Fruit fly (Drosophila melanogaster) whole organism, embryonic: ENCODE results near the gene CG14442.
A peak's percentile ranks its signal among the peaks of the same experiment; 100 is the strongest.

ENCODE experiments used
- B-H2 ChIP-seq: fragments of 200-800 bp; sonication (Bioruptor generic); optimal IDR thresholded peaks from 2 replicates; lab custom pipeline; 2018; ENCODE audit warnings: missing biosample characterization, mild to moderate bottlenecking, missing genetic modification characterization
- CG10366 ChIP-seq: fragments of 200-800 bp; sonication (Bioruptor generic); IDR thresholded peaks from 2 replicates; pipeline ENCODE4 v1.3.6; 2022; ENCODE audit warnings: missing biosample characterization, missing genetic modification characterization
- CG11504 ChIP-seq: fragments of 200-800 bp; sonication (Bioruptor generic); optimal IDR thresholded peaks from 3 replicates; lab custom pipeline; 2019; ENCODE audit warnings: missing biosample characterization, mild to moderate bottlenecking, missing genetic modification characterization, moderate library complexity
- CG12299 ChIP-seq: fragments of 200-800 bp; sonication (Bioruptor generic); optimal IDR thresholded peaks from 2 replicates; lab custom pipeline; 2018; ENCODE audit warnings: missing biosample characterization, mild to moderate bottlenecking, missing genetic modification characterization
- CG1233 ChIP-seq: fragments of 200-800 bp; sonication (Bioruptor generic); optimal IDR thresholded peaks from 4 replicates; lab custom pipeline; 2018; ENCODE audit warnings: missing biosample characterization, mild to moderate bottlenecking, missing genetic modification characterization
- CG15514 ChIP-seq: fragments of 200-800 bp; sonication (Bioruptor generic); optimal IDR thresholded peaks from 3 replicates; lab custom pipeline; 2017; ENCODE audit warnings: missing biosample characterization, missing genetic modification characterization, mild to moderate bottlenecking, moderate library complexity, missing genetic modification reagents
- CG15696 ChIP-seq: fragments of 200-800 bp; sonication (Bioruptor generic); optimal IDR thresholded peaks from 2 replicates; lab custom pipeline; 2019; ENCODE audit warnings: missing biosample characterization, mild to moderate bottlenecking, missing genetic modification characterization, moderate library complexity
- CG17359 ChIP-seq: fragments of 200-800 bp; sonication (Bioruptor generic); optimal IDR thresholded peaks from 3 replicates; lab custom pipeline; 2018; ENCODE audit warnings: missing biosample characterization, mild to moderate bottlenecking, missing genetic modification characterization, moderate library complexity
- CG2116 ChIP-seq: fragments of 200-800 bp; sonication (Bioruptor generic); optimal IDR thresholded peaks from 3 replicates; lab custom pipeline; 2018; ENCODE audit warnings: missing biosample characterization, mild to moderate bottlenecking, missing genetic modification characterization
- CG2199 ChIP-seq: fragments of 200-800 bp; sonication (Bioruptor generic); IDR thresholded peaks from 3 replicates; pipeline ENCODE4 v1.3.6; 2022; ENCODE audit warnings: missing biosample characterization, missing genetic modification characterization
- CG33213 ChIP-seq: fragments of 200-800 bp; sonication (Bioruptor generic); optimal IDR thresholded peaks from 3 replicates; lab custom pipeline; 2016; ENCODE audit warnings: missing biosample characterization, missing genetic modification characterization
- CG33557 ChIP-seq: fragments of 200-800 bp; sonication (Bioruptor generic); optimal IDR thresholded peaks from 2 replicates; lab custom pipeline; 2019; ENCODE audit warnings: missing biosample characterization, mild to moderate bottlenecking, missing genetic modification characterization, moderate library complexity
- CG34224 ChIP-seq: fragments of 200-800 bp; sonication (Bioruptor generic); IDR thresholded peaks from 3 replicates; pipeline ENCODE4 v1.3.6; 2022; ENCODE audit warnings: missing biosample characterization, missing genetic modification characterization; ENCODE audit not compliant: partially characterized antibody
- CG3726 ChIP-seq: fragments of 200-800 bp; sonication (Bioruptor generic); IDR thresholded peaks from 3 replicates; pipeline ENCODE4, ENCODE4 v1.3.6; 2022; ENCODE audit warnings: missing biosample characterization, missing genetic modification characterization
- CG3995 ChIP-seq: fragments of 200-800 bp; sonication (Bioruptor generic); optimal IDR thresholded peaks from 3 replicates; lab custom pipeline; 2016; ENCODE audit warnings: missing biosample characterization, missing genetic modification characterization
- CG4360 ChIP-seq: fragments of 200-800 bp; sonication (Bioruptor generic); IDR thresholded peaks from 2 replicates; pipeline ENCODE4 v1.3.6; 2022; ENCODE audit warnings: missing biosample characterization, missing genetic modification characterization
- CG5180 ChIP-seq: fragments of 200-800 bp; sonication (Bioruptor generic); optimal IDR thresholded peaks from 3 replicates; lab custom pipeline; 2017; ENCODE audit warnings: missing biosample characterization, missing genetic modification characterization, mild to moderate bottlenecking, moderate library complexity, missing genetic modification reagents
- CG7928 ChIP-seq: fragments of 200-800 bp; sonication (Bioruptor generic); optimal IDR thresholded peaks from 2 replicates; lab custom pipeline; 2017; ENCODE audit warnings: missing biosample characterization, mild to moderate bottlenecking, missing genetic modification characterization
- CG7963 ChIP-seq: fragments of 200-800 bp; sonication (Bioruptor generic); IDR thresholded peaks from 3 replicates; pipeline ENCODE4 v1.3.6; 2022; ENCODE audit warnings: missing biosample characterization, missing genetic modification characterization; ENCODE audit not compliant: partially characterized antibody
- CG8478 ChIP-seq: fragments of >200 bp; optimal IDR thresholded peaks from 2 replicates; lab custom pipeline; 2018
- CG9215 ChIP-seq: fragments of 200-800 bp; sonication (Bioruptor generic); IDR thresholded peaks from 2 replicates; pipeline ENCODE4 v1.3.6; 2022; ENCODE audit warnings: missing biosample characterization, missing genetic modification characterization
- CG9876 ChIP-seq: fragments of 200-800 bp; sonication (Bioruptor generic); optimal IDR thresholded peaks from 2 replicates; lab custom pipeline; 2016; ENCODE audit warnings: missing biosample characterization, missing genetic modification characterization
- Chrac-16 ChIP-seq: fragments of 200-800 bp; sonication (Bioruptor generic); optimal IDR thresholded peaks from 3 replicates; lab custom pipeline; 2016; ENCODE audit warnings: missing biosample characterization, missing genetic modification characterization
- E2f1 ChIP-seq: fragments of 200-800 bp; sonication (Bioruptor generic); IDR thresholded peaks from 2 replicates; pipeline ENCODE4 v1.3.6; 2022; ENCODE audit warnings: missing biosample characterization, missing genetic modification characterization
- Hr3 ChIP-seq: fragments of 200-800 bp; sonication (Bioruptor generic); optimal IDR thresholded peaks from 3 replicates; lab custom pipeline; 2016; ENCODE audit warnings: missing biosample characterization, missing genetic modification characterization
- Jarid2 ChIP-seq: fragments of 200-800 bp; sonication (Bioruptor generic); optimal IDR thresholded peaks from 3 replicates; lab custom pipeline; 2017; ENCODE audit warnings: mild to moderate bottlenecking, missing biosample characterization, missing genetic modification reagents, missing genetic modification characterization
- MTF-1 ChIP-seq: fragments of 200-800 bp; sonication (Bioruptor generic); optimal IDR thresholded peaks from 2 replicates; lab custom pipeline; 2018; ENCODE audit warnings: missing biosample characterization, mild to moderate bottlenecking, missing genetic modification characterization, borderline replicate concordance
- Mes4 ChIP-seq: fragments of 200-800 bp; sonication (Bioruptor generic); optimal IDR thresholded peaks from 2 replicates; lab custom pipeline; 2016; ENCODE audit warnings: missing biosample characterization, missing genetic modification characterization
- Nf-YC ChIP-seq: fragments of 200-800 bp; optimal IDR thresholded peaks from 3 replicates; lab custom pipeline; 2019; ENCODE audit warnings: missing biosample characterization, mild to moderate bottlenecking, missing genetic modification characterization, moderate library complexity
- Ravus ChIP-seq: fragments of 200-800 bp; sonication (Bioruptor generic); IDR thresholded peaks from 2 replicates; pipeline ENCODE4 v1.3.6; 2022; ENCODE audit warnings: missing biosample characterization, missing genetic modification characterization
- Rfx ChIP-seq: fragments of 200-800 bp; sonication (Bioruptor generic); IDR thresholded peaks from 2 replicates; pipeline ENCODE4 v1.3.6; 2022; ENCODE audit warnings: missing biosample characterization, missing genetic modification characterization
- Ssrp ChIP-seq: fragments of 200-800 bp; sonication (Bioruptor generic); optimal IDR thresholded peaks from 2 replicates; lab custom pipeline; 2018; ENCODE audit warnings: missing biosample characterization, mild to moderate bottlenecking, missing genetic modification characterization, moderate library complexity
- TFAM ChIP-seq: fragments of 200-800 bp; sonication (Bioruptor generic); optimal IDR thresholded peaks from 2 replicates; lab custom pipeline; 2017; ENCODE audit warnings: missing biosample characterization, missing genetic modification characterization, inconsistent platforms
- bsh ChIP-seq, 2 experiments: fragments of 200-800 bp; sonication (Bioruptor generic); optimal IDR thresholded peaks; 2 replicates each; lab custom pipeline; 2017 to 2018; ENCODE audit warnings: mild to moderate bottlenecking in 2 of 2, missing biosample characterization in 2 of 2, missing genetic modification characterization in 2 of 2, moderate library complexity in 1 of 2
- cad ChIP-seq: fragments of >200 bp; optimal IDR thresholded peaks from 2 replicates; lab custom pipeline; 2017; ENCODE audit warnings: missing biosample characterization, missing genetic modification characterization
- dan ChIP-seq: fragments of 200-800 bp; sonication (Bioruptor generic); IDR thresholded peaks from 2 replicates; pipeline ENCODE4 v1.3.6; 2022; ENCODE audit warnings: missing biosample characterization, missing genetic modification characterization
- dati ChIP-seq: fragments of 200-800 bp; sonication (Bioruptor generic); IDR thresholded peaks from 2 replicates; pipeline ENCODE4 v1.3.6; 2022; ENCODE audit warnings: missing biosample characterization, missing genetic modification characterization
- dmrt99B ChIP-seq: fragments of 200-800 bp; sonication (Bioruptor generic); optimal IDR thresholded peaks from 2 replicates; lab custom pipeline; 2018; ENCODE audit warnings: missing biosample characterization, mild to moderate bottlenecking, missing genetic modification characterization, moderate library complexity
- dpn ChIP-seq, 2 experiments: fragments of 200-800 bp; sonication (Bioruptor generic); optimal IDR thresholded peaks; 3 replicates each; lab custom pipeline; 2016; ENCODE audit warnings: missing biosample characterization in 2 of 2, missing genetic modification characterization in 2 of 2
- h ChIP-seq: fragments of >200 bp; optimal IDR thresholded peaks from 2 replicates; lab custom pipeline; 2017
- jigr1 ChIP-seq: fragments of 200-800 bp; sonication (Bioruptor generic); IDR thresholded peaks from 3 replicates; pipeline ENCODE4 v1.3.6; 2022; ENCODE audit warnings: missing biosample characterization, missing genetic modification characterization
- kah ChIP-seq: fragments of 200-800 bp; sonication (Bioruptor generic); optimal IDR thresholded peaks from 2 replicates; lab custom pipeline; 2018; ENCODE audit warnings: missing biosample characterization, mild to moderate bottlenecking, missing genetic modification characterization
- kay ChIP-seq: fragments of 200-800 bp; sonication (Bioruptor generic); optimal IDR thresholded peaks from 2 replicates; lab custom pipeline; 2016; ENCODE audit warnings: missing biosample characterization, missing genetic modification characterization
- lab ChIP-seq: fragments of 200-800 bp; sonication (Bioruptor generic); optimal IDR thresholded peaks from 3 replicates; lab custom pipeline; 2017; ENCODE audit warnings: missing biosample characterization, missing genetic modification characterization, mild to moderate bottlenecking, moderate library complexity, missing genetic modification reagents
- otp ChIP-seq: fragments of 200-800 bp; sonication (Bioruptor generic); IDR thresholded peaks from 3 replicates; pipeline ENCODE4, ENCODE4 v1.3.6; 2022; ENCODE audit warnings: missing biosample characterization, missing genetic modification characterization
- p53 ChIP-seq: fragments of 200-800 bp; sonication (Bioruptor generic); optimal IDR thresholded peaks from 2 replicates; lab custom pipeline; 2016; ENCODE audit warnings: missing biosample characterization, missing genetic modification characterization
- ranshi ChIP-seq: fragments of 200-800 bp; sonication (Bioruptor generic); IDR thresholded peaks from 2 replicates; pipeline ENCODE4 v1.3.6; 2022; ENCODE audit warnings: missing biosample characterization, missing genetic modification characterization
- salm ChIP-seq: fragments of 200-800 bp; sonication (Bioruptor generic); optimal IDR thresholded peaks from 2 replicates; lab custom pipeline; 2018; ENCODE audit warnings: missing biosample characterization, mild to moderate bottlenecking, missing genetic modification characterization
- sima ChIP-seq: fragments of 200-800 bp; sonication (Bioruptor generic); optimal IDR thresholded peaks from 2 replicates; lab custom pipeline; 2016; ENCODE audit warnings: missing biosample characterization, missing genetic modification characterization
- sqz ChIP-seq: fragments of 200-800 bp; sonication (Bioruptor generic); optimal IDR thresholded peaks from 3 replicates; lab custom pipeline; 2018; ENCODE audit warnings: missing biosample characterization, mild to moderate bottlenecking, missing genetic modification characterization
- sug ChIP-seq: fragments of 200-800 bp; optimal IDR thresholded peaks from 2 replicates; lab custom pipeline; 2019; ENCODE audit warnings: missing biosample characterization, mild to moderate bottlenecking, missing genetic modification characterization, moderate library complexity

Gene CG14442

DNA sequence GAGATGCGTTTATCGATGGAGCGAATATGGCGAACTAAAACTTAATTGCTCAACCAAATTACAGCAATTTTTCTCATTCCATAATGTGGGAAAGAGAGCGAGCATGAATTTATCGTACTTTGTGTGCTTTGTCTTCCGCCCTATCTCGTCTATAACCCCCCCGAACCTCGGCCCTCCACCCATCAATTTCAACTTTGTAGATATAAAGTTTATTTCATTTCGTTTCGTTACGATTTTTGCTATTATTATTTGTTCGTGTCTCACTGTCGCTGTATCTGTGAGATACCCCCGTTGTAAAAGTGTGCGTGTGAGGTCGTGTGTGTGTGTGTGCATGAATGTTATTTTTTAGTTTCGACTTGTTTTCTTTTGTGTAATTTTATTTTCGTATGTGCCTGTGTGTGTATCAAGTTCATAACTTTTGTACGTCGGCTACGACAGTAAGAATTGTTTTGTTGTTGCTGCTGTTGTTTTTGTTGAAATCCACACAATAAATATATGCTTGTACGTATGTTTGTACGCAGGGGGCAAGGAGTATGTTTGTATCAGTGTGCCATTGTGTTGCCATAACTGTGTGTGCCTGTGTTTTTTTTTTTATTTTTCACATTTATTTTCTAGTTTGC is 13.9 kb upstream of the CG14442 start:
- TF ChIP-seq Ssrp (tag; lab: Kevin White, UChicago) (no peak), CG15696 (no peak), CG9215 (GFP tag; lab: Robert Waterston, UW) (no peak), CG3726 (no peak), E2f1 (no peak), TFAM (no peak), sima (GFP tag; lab: Kevin White, UChicago) (no peak), dati (GFP tag; lab: Robert Waterston, UW) (no peak), lab (peak; percentile 32), CG3995 (no peak), dpn (GFP tag; optimal IDR thresholded peaks at IDR 0.05; lab: Kevin White, UChicago) (no peak), CG15514 (GFP tag; lab: Kevin White, UChicago) (peak; percentile 22), Ravus (GFP tag; lab: Robert Waterston, UW) (no peak), CG4360 (GFP tag; lab: Robert Waterston, UW) (no peak; the same call in 1 of the 2 replicates), CG9876 (GFP tag; lab: Kevin White, UChicago) (no peak), kah (GFP tag; lab: Kevin White, UChicago) (no peak), B-H2 (GFP tag; lab: Kevin White, UChicago) (peak; percentile 24), CG33557 (GFP tag; lab: Kevin White, UChicago) (no peak), CG8478 (no peak), Rfx (peak; percentile 20; the same call in 1 of the 2 replicates), Chrac-16 (GFP tag; lab: Kevin White, UChicago) (no peak), ranshi (GFP tag; lab: Robert Waterston, UW) (no peak), Mes4 (GFP tag; lab: Kevin White, UChicago) (no peak), cad (GFP tag; lab: Kevin White, UChicago) (no peak), CG11504 (no peak), CG17359 (no peak), MTF-1 (no peak), Nf-YC (no peak), CG1233 (GFP tag; lab: Kevin White, UChicago) (no peak), CG2116 (GFP tag; lab: Kevin White, UChicago) (no peak), Hr3 (GFP tag; lab: Kevin White, UChicago) (no peak), p53 (GFP tag; lab: Kevin White, UChicago) (no peak), CG7928 (no peak), sug (peak; percentile 13), CG12299 (tag; lab: Kevin White, UChicago) (no peak), kay (GFP tag; lab: Kevin White, UChicago) (no peak), CG5180 (peak; percentile 54), CG34224 (GFP tag; lab: Robert Waterston, UW) (no peak), salm (tag; lab: Kevin White, UChicago) (no peak), CG33213 (GFP tag; lab: Kevin White, UChicago) (no peak), bsh (GFP tag; optimal IDR thresholded peaks at IDR 0.05; lab: Kevin White, UChicago) (no peak), sqz (peak; percentile 31), Jarid2 (GFP tag; lab: Kevin White, UChicago) (no peak), dmrt99B (tag; lab: Kevin White, UChicago) (no peak), h (lab: Kevin White, UChicago) (no peak), CG2199 (GFP tag; lab: Robert Waterston, UW) (no peak), jigr1 (GFP tag; lab: Robert Waterston, UW) (no peak), otp (GFP tag; lab: Robert Waterston, UW) (no peak), CG7963 (GFP tag; lab: Robert Waterston, UW) (no peak), CG10366 (GFP tag; lab: Robert Waterston, UW) (no peak), dan (GFP tag; lab: Robert Waterston, UW) (no peak)
